Worm (Caenorhabditis elegans): ENCODE data around the gene rad-51.

DNA sequence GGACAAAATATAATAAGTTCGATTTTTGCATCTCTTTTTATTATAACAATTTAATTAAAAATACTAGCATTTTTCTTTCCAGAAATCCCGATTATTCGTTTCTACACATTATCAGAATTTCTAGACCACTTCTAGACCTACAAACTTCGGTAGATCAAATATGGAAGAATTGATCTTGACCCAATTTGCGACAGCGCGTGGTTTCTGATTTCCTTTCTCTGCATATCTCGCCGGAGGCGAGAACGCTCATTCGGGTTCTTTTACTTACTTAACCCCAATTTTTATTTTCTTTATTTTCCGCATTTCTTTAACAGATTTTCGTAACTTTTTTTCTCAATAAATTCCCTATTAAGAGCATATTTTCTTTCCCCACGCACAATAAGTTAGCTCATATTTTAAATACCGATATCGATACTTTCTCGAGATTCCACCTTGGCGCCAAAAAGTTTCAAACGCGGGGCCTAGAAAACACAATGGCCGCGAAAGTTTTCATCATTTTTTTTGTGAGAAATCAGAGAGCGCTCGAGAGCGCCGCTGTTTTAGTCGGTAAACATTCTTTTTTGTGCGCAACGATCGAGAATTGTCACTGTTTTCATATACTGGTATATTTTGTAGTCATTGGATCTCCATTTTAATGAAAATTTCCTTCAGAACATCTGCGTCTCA, 41.5 kb downstream of the rad-51 start:
- TF ChIP-seq lin-13 (tag; optimal IDR thresholded peaks at IDR 0.05) = no peak
- no peak for TF ChIP-seq nhr-237 (tag; optimal IDR thresholded peaks at IDR 0.05)
- TF ChIP-seq unc-62 (GFP tag; optimal IDR thresholded peaks at IDR 0.05) = no peak
- no peak for TF ChIP-seq nhr-28 (tag; optimal IDR thresholded peaks at IDR 0.05)
- no peak for TF ChIP-seq lsy-2 (tag; optimal IDR thresholded peaks at IDR 0.05)
- TF ChIP-seq unc-120 (tag; optimal IDR thresholded peaks at IDR 0.05; ENCODE audit: poor library complexity, severe bottlenecking) = no peak
- no peak for TF ChIP-seq sptf-1 (tag; optimal IDR thresholded peaks at IDR 0.05)
- TF ChIP-seq nhr-12 (tag; optimal IDR thresholded peaks at IDR 0.05) = no peak
- TF ChIP-seq pha-4 (tag; optimal IDR thresholded peaks at IDR 0.05) = no peak
- TF ChIP-seq ceh-43 (GFP tag; optimal IDR thresholded peaks at IDR 0.05) = no peak
- TF ChIP-seq unc-39 (tag; optimal IDR thresholded peaks at IDR 0.05) = no peak
- no peak for TF ChIP-seq mep-1 (tag; optimal IDR thresholded peaks at IDR 0.05)
- TF ChIP-seq lin-32 (GFP tag; optimal IDR thresholded peaks at IDR 0.05) = no peak
- TF ChIP-seq nhr-76 (tag; optimal IDR thresholded peaks at IDR 0.05) = no peak
